Fruit fly (Drosophila melanogaster) whole organism, embryonic: ENCODE data around the gene PNKP.
A peak's percentile ranks its signal among the peaks of the same experiment; 100 is the strongest.

Experiments
- Atf6 ChIP-seq: fragments of 200-800 bp; sonication (Bioruptor generic); IDR thresholded peaks from 2 replicates; pipeline ENCODE4 v1.3.6; 2022; ENCODE audit warnings: missing biosample characterization, missing genetic modification characterization
- BEAF-32 ChIP-seq: fragments of 200-800 bp; sonication (Bioruptor generic); optimal IDR thresholded peaks from 3 replicates; lab custom pipeline; 2017; ENCODE audit warnings: missing biosample characterization, missing genetic modification characterization, mild to moderate bottlenecking, moderate library complexity, missing genetic modification reagents
- Bteb2 ChIP-seq: fragments of 200-800 bp; sonication (Bioruptor generic); optimal IDR thresholded peaks from 2 replicates; lab custom pipeline; 2016; ENCODE audit warnings: missing biosample characterization, missing genetic modification characterization
- C15 ChIP-seq: fragments of 200-800 bp; sonication (Bioruptor generic); IDR thresholded peaks from 3 replicates; pipeline ENCODE4 v1.3.6; 2022; ENCODE audit warnings: missing biosample characterization, missing genetic modification characterization
- CG11085 ChIP-seq: fragments of 200-800 bp; sonication (Bioruptor generic); IDR thresholded peaks from 2 replicates; pipeline ENCODE4 v1.3.6; 2022; ENCODE audit warnings: missing biosample characterization, missing genetic modification characterization
- CG11398 ChIP-seq: fragments of 200-800 bp; sonication (Bioruptor generic); optimal IDR thresholded peaks from 2 replicates; lab custom pipeline; 2016; ENCODE audit warnings: missing biosample characterization, missing genetic modification characterization
- CG12744 ChIP-seq: fragments of 200-800 bp; sonication (Bioruptor generic); optimal IDR thresholded peaks from 2 replicates; lab custom pipeline; 2016; ENCODE audit warnings: missing biosample characterization, missing genetic modification characterization
- CG12942 ChIP-seq: fragments of 200-800 bp; sonication (Bioruptor generic); optimal IDR thresholded peaks from 3 replicates; lab custom pipeline; 2016; ENCODE audit warnings: missing biosample characterization, missing genetic modification characterization
- CG13624 ChIP-seq: fragments of 200-800 bp; sonication (Bioruptor generic); optimal IDR thresholded peaks from 2 replicates; lab custom pipeline; 2016; ENCODE audit warnings: missing biosample characterization, missing genetic modification characterization
- CG13775 ChIP-seq: fragments of 200-800 bp; sonication (Bioruptor generic); optimal IDR thresholded peaks from 3 replicates; lab custom pipeline; 2017; ENCODE audit warnings: missing biosample characterization, mild to moderate bottlenecking, missing genetic modification characterization
- CG1603 ChIP-seq: fragments of 200-800 bp; sonication (Bioruptor generic); optimal IDR thresholded peaks from 2 replicates; lab custom pipeline; 2019; ENCODE audit warnings: missing biosample characterization, mild to moderate bottlenecking, missing genetic modification characterization, moderate library complexity
- CG17328 ChIP-seq: fragments of 200-800 bp; sonication (Bioruptor generic); IDR thresholded peaks from 2 replicates; pipeline ENCODE4 v1.3.6; 2022; ENCODE audit warnings: missing biosample characterization, missing genetic modification characterization
- CG17802 ChIP-seq: fragments of 200-800 bp; sonication (Bioruptor generic); optimal IDR thresholded peaks from 2 replicates; lab custom pipeline; 2018; ENCODE audit warnings: missing biosample characterization, mild to moderate bottlenecking, missing genetic modification characterization, moderate library complexity
- CG2129 ChIP-seq: fragments of 200-800 bp; sonication (Bioruptor generic); IDR thresholded peaks from 2 replicates; pipeline ENCODE4 v1.3.6; 2022; ENCODE audit warnings: missing biosample characterization, missing genetic modification characterization; ENCODE audit not compliant: partially characterized antibody
- CG4707 ChIP-seq: fragments of 200-800 bp; sonication (Bioruptor generic); optimal IDR thresholded peaks from 2 replicates; lab custom pipeline; 2018; ENCODE audit warnings: missing biosample characterization, mild to moderate bottlenecking, missing genetic modification characterization, moderate library complexity
- CG4820 ChIP-seq: fragments of 200-800 bp; sonication (Bioruptor generic); optimal IDR thresholded peaks from 3 replicates; lab custom pipeline; 2016; ENCODE audit warnings: missing biosample characterization, missing genetic modification characterization
- CG5245 ChIP-seq: fragments of 200-800 bp; sonication (Bioruptor generic); optimal IDR thresholded peaks from 3 replicates; lab custom pipeline; 2016; ENCODE audit warnings: missing biosample characterization, missing genetic modification characterization
- CG6689 ChIP-seq: fragments of 200-800 bp; sonication (Bioruptor generic); IDR thresholded peaks from 2 replicates; pipeline ENCODE4 v1.3.6; 2022; ENCODE audit warnings: missing biosample characterization, missing genetic modification characterization
- CG7786 ChIP-seq: fragments of 200-800 bp; sonication (Bioruptor generic); optimal IDR thresholded peaks from 2 replicates; lab custom pipeline; 2016; ENCODE audit warnings: missing biosample characterization, missing genetic modification characterization
- CG8290 ChIP-seq, 3 experiments: fragments of 200-800 bp; sonication (Bioruptor generic); optimal IDR thresholded peaks; 2 replicates each; lab custom pipeline; 2016 to 2019; ENCODE audit warnings: missing biosample characterization in 3 of 3, missing genetic modification characterization in 3 of 3, mild to moderate bottlenecking in 2 of 3, moderate library complexity in 1 of 3
- Deaf1 ChIP-seq: fragments of 200-800 bp; optimal IDR thresholded peaks from 3 replicates; lab custom pipeline; 2019; ENCODE audit warnings: missing biosample characterization, mild to moderate bottlenecking, missing genetic modification characterization, moderate library complexity
- Dek ChIP-seq: fragments of 200-800 bp; sonication (Bioruptor generic); optimal IDR thresholded peaks from 3 replicates; lab custom pipeline; 2019; ENCODE audit warnings: missing biosample characterization, mild to moderate bottlenecking, missing genetic modification characterization, moderate library complexity
- Dip3 ChIP-seq: fragments of 200-800 bp; sonication (Bioruptor generic); optimal IDR thresholded peaks from 3 replicates; lab custom pipeline; 2016; ENCODE audit warnings: missing biosample characterization, missing genetic modification characterization
- Dll ChIP-seq: fragments of 200-800 bp; sonication (Bioruptor generic); IDR thresholded peaks from 4 replicates; pipeline ENCODE4 v1.3.6; 2022; ENCODE audit warnings: missing biosample characterization, missing genetic modification characterization; ENCODE audit not compliant: partially characterized antibody
- Doc2 ChIP-seq: fragments of 200-800 bp; sonication (Bioruptor generic); IDR thresholded peaks from 2 replicates; pipeline ENCODE4 v1.3.6; 2022; ENCODE audit warnings: missing biosample characterization, missing genetic modification characterization
- Eip74EF ChIP-seq, 2 experiments: fragments of 200-800 bp in 1 of 2; fragments of >200 bp in 1 of 2; sonication (Bioruptor generic) in 1 of 2; optimal IDR thresholded peaks; 2 replicates each; lab custom pipeline; 2017 to 2019; ENCODE audit warnings: missing biosample characterization in 2 of 2, missing genetic modification characterization in 2 of 2, mild to moderate bottlenecking in 1 of 2, moderate library complexity in 1 of 2
- HLH54F ChIP-seq: fragments of 200-800 bp; sonication (Bioruptor generic); optimal IDR thresholded peaks from 3 replicates; lab custom pipeline; 2016; ENCODE audit warnings: missing biosample characterization, missing genetic modification characterization
- HmgD ChIP-seq: fragments of 200-800 bp; sonication (Bioruptor generic); optimal IDR thresholded peaks from 3 replicates; lab custom pipeline; 2016; ENCODE audit warnings: missing biosample characterization, missing genetic modification characterization
- Max ChIP-seq: fragments of 200-800 bp; sonication (Bioruptor generic); optimal IDR thresholded peaks from 2 replicates; lab custom pipeline; 2016; ENCODE audit warnings: missing biosample characterization, mild to moderate bottlenecking, missing genetic modification characterization
- NFAT ChIP-seq: fragments of 200-800 bp; sonication (Bioruptor generic); IDR thresholded peaks from 2 replicates; pipeline ENCODE4 v1.3.6; 2022; ENCODE audit warnings: missing biosample characterization, missing genetic modification characterization
- Pdp1 ChIP-seq, 2 experiments: fragments of 200-800 bp; sonication (Bioruptor generic); optimal IDR thresholded peaks; 3 replicates each; lab custom pipeline; 2016; ENCODE audit warnings: missing biosample characterization in 2 of 2, missing genetic modification characterization in 2 of 2, mild to moderate bottlenecking in 1 of 2, moderate library complexity in 1 of 2
- Sin3A ChIP-seq: fragments of >200 bp; optimal IDR thresholded peaks from 2 replicates; lab custom pipeline; 2018
- Tbp ChIP-seq: fragments of >200 bp; optimal IDR thresholded peaks from 2 replicates; lab custom pipeline; 2018; ENCODE audit warnings: missing biosample characterization, missing genetic modification characterization
- YL-1 ChIP-seq: fragments of 200-800 bp; sonication (Bioruptor generic); optimal IDR thresholded peaks from 3 replicates; lab custom pipeline; 2017; ENCODE audit warnings: missing biosample characterization, mild to moderate bottlenecking, missing genetic modification characterization
- ara ChIP-seq: fragments of 200-800 bp; sonication (Bioruptor generic); IDR thresholded peaks from 2 replicates; pipeline ENCODE4 v1.3.6; 2022; ENCODE audit warnings: missing biosample characterization, missing genetic modification characterization
- ash1 ChIP-seq: fragments of 200-800 bp; sonication (Bioruptor generic); optimal IDR thresholded peaks from 2 replicates; lab custom pipeline; 2018; ENCODE audit warnings: missing biosample characterization, mild to moderate bottlenecking, missing genetic modification characterization
- ato ChIP-seq: fragments of 200-800 bp; sonication (Bioruptor generic); IDR thresholded peaks from 2 replicates; pipeline ENCODE4 v1.3.6; 2022; ENCODE audit warnings: missing biosample characterization, missing genetic modification characterization; ENCODE audit not compliant: partially characterized antibody
- az2 ChIP-seq: fragments of 200-800 bp; sonication (Bioruptor generic); optimal IDR thresholded peaks from 3 replicates; lab custom pipeline; 2016; ENCODE audit warnings: missing biosample characterization, missing genetic modification characterization
- bbx ChIP-seq: fragments of 200-800 bp; sonication (Bioruptor generic); IDR thresholded peaks from 2 replicates; pipeline ENCODE4 v1.3.6; 2022; ENCODE audit warnings: missing biosample characterization, missing genetic modification characterization; ENCODE audit not compliant: partially characterized antibody
- crol ChIP-seq: fragments of 200-800 bp; sonication (Bioruptor generic); IDR thresholded peaks from 2 replicates; pipeline ENCODE4 v1.3.6; 2022; ENCODE audit warnings: missing biosample characterization, missing genetic modification characterization
- dpn ChIP-seq, 2 experiments: fragments of 200-800 bp; sonication (Bioruptor generic); optimal IDR thresholded peaks; 3 replicates each; lab custom pipeline; 2016; ENCODE audit warnings: missing biosample characterization in 2 of 2, missing genetic modification characterization in 2 of 2
- dysf ChIP-seq: fragments of 200-800 bp; sonication (Bioruptor generic); IDR thresholded peaks from 3 replicates; pipeline ENCODE4 v1.3.6; 2022; ENCODE audit warnings: missing biosample characterization, missing genetic modification characterization
- en ChIP-seq: fragments of 200-800 bp; sonication (Bioruptor generic); optimal IDR thresholded peaks from 2 replicates; lab custom pipeline; 2016; ENCODE audit warnings: missing biosample characterization, missing genetic modification characterization
- exex ChIP-seq: fragments of 200-800 bp; sonication (Bioruptor generic); optimal IDR thresholded peaks from 4 replicates; lab custom pipeline; 2018; ENCODE audit warnings: missing biosample characterization, mild to moderate bottlenecking, missing genetic modification characterization, moderate library complexity
- fd3F ChIP-seq: fragments of 200-800 bp; sonication (Bioruptor generic); optimal IDR thresholded peaks from 2 replicates; lab custom pipeline; 2018; ENCODE audit warnings: missing biosample characterization, mild to moderate bottlenecking, missing genetic modification characterization, moderate library complexity
- fd64A ChIP-seq: fragments of 200-800 bp; sonication (Bioruptor generic); optimal IDR thresholded peaks from 3 replicates; lab custom pipeline; 2018; ENCODE audit warnings: missing biosample characterization, mild to moderate bottlenecking, missing genetic modification characterization
- lbe ChIP-seq: fragments of 200-800 bp; sonication (Bioruptor generic); optimal IDR thresholded peaks from 2 replicates; lab custom pipeline; 2016; ENCODE audit warnings: missing biosample characterization, mild to moderate bottlenecking, missing genetic modification characterization
- nerfin-1 ChIP-seq: fragments of 200-800 bp; sonication (Bioruptor generic); optimal IDR thresholded peaks from 3 replicates; lab custom pipeline; 2019; ENCODE audit warnings: missing biosample characterization, mild to moderate bottlenecking, missing genetic modification characterization, moderate library complexity
- row ChIP-seq: fragments of 200-800 bp; sonication (Bioruptor generic); IDR thresholded peaks from 3 replicates; pipeline ENCODE4 v1.3.6; 2022; ENCODE audit warnings: missing biosample characterization, missing genetic modification characterization
- slp2 ChIP-seq: fragments of 200-800 bp; sonication (Bioruptor generic); optimal IDR thresholded peaks from 2 replicates; lab custom pipeline; 2016; ENCODE audit warnings: missing biosample characterization, missing genetic modification characterization
- sug ChIP-seq: fragments of 200-800 bp; optimal IDR thresholded peaks from 2 replicates; lab custom pipeline; 2019; ENCODE audit warnings: missing biosample characterization, mild to moderate bottlenecking, missing genetic modification characterization, moderate library complexity

Gene PNKP

dm6 chr3R:8303848-8304247 is 39.5 kb downstream of the PNKP start, which contains the start of gene nac (continued):
- no peak for TF ChIP-seq CG13775 (GFP tag; lab: Kevin White, UChicago)
- TF ChIP-seq exex (tag; lab: Kevin White, UChicago), result no peak
- peak; percentile 9 for TF ChIP-seq CG1603 (tag; lab: Kevin White, UChicago)
- TF ChIP-seq CG11085 (GFP tag; lab: Robert Waterston, UW), result no peak
- TF ChIP-seq crol, result no peak
- no peak for TF ChIP-seq HmgD
- no peak for TF ChIP-seq az2
- peak in 1 of 2 experiments; percentile 21 for TF ChIP-seq Pdp1 (GFP tag; optimal IDR thresholded peaks at IDR 0.05; lab: Kevin White, UChicago)
- TF ChIP-seq CG4707 (GFP tag; lab: Kevin White, UChicago), result no peak
- TF ChIP-seq Sin3A (lab: Kevin White, UChicago), result no peak
- TF ChIP-seq Dip3, result no peak
- TF ChIP-seq slp2 (GFP tag; lab: Kevin White, UChicago), result no peak
- 0 out of 2 replicates have a peak, but pooled peaks have one; percentile 46 for TF ChIP-seq Atf6 (GFP tag; lab: Robert Waterston, UW)
- peak; percentile 28 for TF ChIP-seq CG13624 (GFP tag; lab: Kevin White, UChicago)
- peak; percentile 1 to 9 for TF ChIP-seq dpn (GFP tag; optimal IDR thresholded peaks at IDR 0.05; lab: Kevin White, UChicago)
- TF ChIP-seq Tbp, result no peak
- TF ChIP-seq en (GFP tag; lab: Kevin White, UChicago), result no peak
- TF ChIP-seq ash1, result no peak
- no peak for TF ChIP-seq lbe (GFP tag; lab: Kevin White, UChicago)
- no peak for TF ChIP-seq CG11398 (GFP tag; lab: Kevin White, UChicago)
- no peak for TF ChIP-seq CG17802 (tag; lab: Kevin White, UChicago)
- no peak for TF ChIP-seq fd3F (GFP tag; lab: Kevin White, UChicago)
- TF ChIP-seq C15, result no peak
- TF ChIP-seq Bteb2, result no peak
- peak; percentile 94 for TF ChIP-seq row (GFP tag; lab: Robert Waterston, UW)
- no peak for TF ChIP-seq CG4820
- 0 out of 4 replicates have a peak, but pooled peaks have one; percentile 42 for TF ChIP-seq Dll (GFP tag; lab: Robert Waterston, UW)
- TF ChIP-seq CG12744, result no peak
- no peak for TF ChIP-seq CG7786 (GFP tag; lab: Kevin White, UChicago)
- TF ChIP-seq Doc2, result no peak
- TF ChIP-seq CG17328 (GFP tag; lab: Robert Waterston, UW), result no peak; the same call in 1 of the 2 replicates
- TF ChIP-seq fd64A (GFP tag; lab: Kevin White, UChicago), result no peak
- TF ChIP-seq Eip74EF (GFP tag; optimal IDR thresholded peaks at IDR 0.05; lab: Kevin White, UChicago), result no peak
- TF ChIP-seq CG6689 (GFP tag; lab: Robert Waterston, UW), result no peak
- TF ChIP-seq Deaf1 (tag; lab: Kevin White, UChicago), result no peak
- no peak for TF ChIP-seq CG2129 (GFP tag; lab: Robert Waterston, UW)

dm6 chr3R:8300928-8301752 is 42.2 kb downstream of the PNKP start, which contains the start of the genes CG9626 and mRpL1:
CG9626 (minus strand) TSS chr3R:8300978.
mRpL1 (plus strand) TSS chr3R:8301440.
- TF ChIP-seq dysf (GFP tag; lab: Robert Waterston, UW) (no peak), ato (GFP tag; lab: Robert Waterston, UW) (peak; percentile 70), Dek (peak; percentile 24), CG12942 (no peak), bbx (peak; percentile 47), sug (peak; percentile 46), CG8290 (GFP tag; optimal IDR thresholded peaks at IDR 0.05; lab: Kevin White, UChicago) (peak; percentile 2), CG8290 (tag; optimal IDR thresholded peaks at IDR 0.05; lab: Kevin White, UChicago) (peak in 1 of 2 experiments; percentile 79), HLH54F (GFP tag; lab: Kevin White, UChicago) (no peak), CG5245 (GFP tag; lab: Kevin White, UChicago) (no peak), ara (GFP tag; lab: Robert Waterston, UW) (no peak), YL-1 (peak; percentile 79), nerfin-1 (tag; lab: Kevin White, UChicago) (peak; percentile 40), BEAF-32 (GFP tag; lab: Kevin White, UChicago) (peak; percentile 58), Max (GFP tag; lab: Kevin White, UChicago) (peak; percentile 8), NFAT (GFP tag; lab: Robert Waterston, UW) (peak; percentile 46; the same call in 1 of the 2 replicates)
